Fruit fly (Drosophila melanogaster): ENCODE results near the gene CG2116.

- no peak for TF ChIP-seq lola (GFP tag; optimal IDR thresholded peaks at IDR 0.05)
- TF ChIP-seq Rel (GFP tag; optimal IDR thresholded peaks at IDR 0.05) = no peak
- no peak for TF ChIP-seq Rel (tag; optimal IDR thresholded peaks at IDR 0.05)
- no peak for TF ChIP-seq Dfd (GFP tag; optimal IDR thresholded peaks at IDR 0.05)
- peak; percentile 75 for TF ChIP-seq OdsH (GFP tag; optimal IDR thresholded peaks at IDR 0.05)
- TF ChIP-seq Abd-B (GFP tag; optimal IDR thresholded peaks at IDR 0.05) = no peak
These were observed 2.2 kb downstream of the CG2116 start, which contains the start of gene CG10958 for dm6 chrX:8131693-8132313.
